Worm (Caenorhabditis elegans) whole organism, mixed stage, embryonic: ENCODE measurements around the gene F25F2.1.

Experiments used
- bed-3 ChIP-seq: fragments of 200-800 bp; sonication (Bioruptor generic); optimal IDR thresholded peaks from 3 replicates; lab custom pipeline; 2018; ENCODE audit warnings: mild to moderate bottlenecking, missing genetic modification characterization, moderate library complexity, missing compliant biosample characterization
- mab-5 ChIP-seq: fragments of 150-350 bp; optimal IDR thresholded peaks from 2 replicates; lab custom pipeline; 2014; ENCODE audit warnings: missing biosample characterization, missing genetic modification characterization

DNA sequence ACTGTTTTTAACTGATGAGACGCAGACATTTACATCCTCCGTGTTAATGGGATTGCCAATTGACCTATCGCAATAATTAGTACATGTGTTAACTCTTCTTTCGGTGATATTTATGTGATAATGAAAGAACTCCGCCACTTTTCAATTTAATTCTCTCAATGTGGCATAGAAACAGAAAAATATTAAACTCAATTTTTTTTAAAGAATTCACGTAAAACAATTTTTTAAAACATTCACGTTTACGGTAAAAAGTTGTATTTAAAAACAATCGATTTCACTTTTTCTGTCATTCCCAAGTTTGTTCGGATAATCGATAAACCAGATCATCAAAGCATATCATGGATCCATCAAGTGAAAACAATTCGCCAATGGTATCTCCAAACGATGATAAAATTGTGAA, 39.8 kb upstream of the F25F2.1 start, which contains the start of gene mstr-2:
- TF ChIP-seq bed-3 (GFP tag; lab: Kevin White, UChicago) = no peak
- no peak for TF ChIP-seq mab-5 (tag; lab: Kevin White, UChicago)
